Worm (Caenorhabditis elegans): ENCODE results near the gene ace-4.
A peak's percentile ranks its signal among the peaks of the same experiment; 100 is the strongest.

The ace-4 gene

ce11 chrII:14250147-14250965 lies 52.5 kb downstream of the ace-4 start, which contains the start of gene hmg-1.1 (continued):
- no peak for TF ChIP-seq aly-2 (tag; optimal IDR thresholded peaks at IDR 0.05)
- TF ChIP-seq elt-1 (tag; optimal IDR thresholded peaks at IDR 0.05), result peak; percentile 18
- no peak for TF ChIP-seq fos-1 (tag; optimal IDR thresholded peaks at IDR 0.05)
- peak in 1 of 3 experiments; percentile 17 for TF ChIP-seq elt-3 (tag; optimal IDR thresholded peaks at IDR 0.05)
- peak; percentile 22 for TF ChIP-seq nhr-43 (tag; optimal IDR thresholded peaks at IDR 0.05; ENCODE audit: poor library complexity, severe bottlenecking)
- TF ChIP-seq tbx-2 (tag; optimal IDR thresholded peaks at IDR 0.05), result peak; percentile 17
- no peak for TF ChIP-seq ceh-16 (tag; optimal IDR thresholded peaks at IDR 0.05)
- no peak for TF ChIP-seq mml-1 (tag; optimal IDR thresholded peaks at IDR 0.05)
- peak; percentile 58 for TF ChIP-seq snpc-4 (tag; optimal IDR thresholded peaks at IDR 0.05)
- no peak for TF ChIP-seq unc-62 (GFP tag; optimal IDR thresholded peaks at IDR 0.05)
- TF ChIP-seq daf-12 (tag; optimal IDR thresholded peaks at IDR 0.05), result no peak
- no peak for TF ChIP-seq nhr-67 (tag; optimal IDR thresholded peaks at IDR 0.05)
- no peak for TF ChIP-seq fkh-10 (GFP tag; optimal IDR thresholded peaks at IDR 0.05)
- TF ChIP-seq egl-5 (tag; optimal IDR thresholded peaks at IDR 0.05), result peak; percentile 0
- TF ChIP-seq nfya-1 (tag; optimal IDR thresholded peaks at IDR 0.05; ENCODE audit: insufficient read depth), result peak; percentile 85

ce11 chrII:14251400-14251940 lies 53.6 kb downstream of the ace-4 start:
- TF ChIP-seq elt-2 (tag; optimal IDR thresholded peaks at IDR 0.05) (peak; percentile 81), unc-62 (GFP tag; optimal IDR thresholded peaks at IDR 0.05) (peak; percentile 39), pha-4 (tag; optimal IDR thresholded peaks at IDR 0.05) (peak; percentile 66), fkh-2 (tag; optimal IDR thresholded peaks at IDR 0.05) (peak; percentile 5), hmg-11 (tag; optimal IDR thresholded peaks at IDR 0.05) (peak; percentile 89), fkh-10 (GFP tag; optimal IDR thresholded peaks at IDR 0.05) (peak; percentile 51), ceh-28 (tag; optimal IDR thresholded peaks at IDR 0.05) (peak; percentile 66), nhr-11 (tag; optimal IDR thresholded peaks at IDR 0.05) (peak; percentile 43), lin-39 (tag; optimal IDR thresholded peaks at IDR 0.05) (peak; percentile 92), aly-2 (tag; optimal IDR thresholded peaks at IDR 0.05) (no peak), R02D3.7 (tag; optimal IDR thresholded peaks at IDR 0.05) (peak; percentile 72), ama-1 (optimal IDR thresholded peaks at IDR 0.05) (peak; percentile 87), nhr-76 (tag; optimal IDR thresholded peaks at IDR 0.05) (no peak), lsy-12 (tag; optimal IDR thresholded peaks at IDR 0.05) (peak; percentile 91), nhr-25 (tag; optimal IDR thresholded peaks at IDR 0.05) (peak; percentile 96), ztf-11 (tag; optimal IDR thresholded peaks at IDR 0.05) (no peak), sea-2 (GFP tag; optimal IDR thresholded peaks at IDR 0.05) (peak; percentile 30), jun-1 (tag; optimal IDR thresholded peaks at IDR 0.05) (peak; percentile 78), nhr-23 (tag; optimal IDR thresholded peaks at IDR 0.05) (peak; percentile 85), elt-3 (tag; optimal IDR thresholded peaks at IDR 0.05) (peak in 1 of 3 experiments; percentile 58), zag-1 (tag; optimal IDR thresholded peaks at IDR 0.05) (peak; percentile 30), nhr-28 (tag; optimal IDR thresholded peaks at IDR 0.05) (no peak), tbx-2 (tag; optimal IDR thresholded peaks at IDR 0.05) (peak; percentile 88), ztf-4 (tag; optimal IDR thresholded peaks at IDR 0.05) (no peak), snpc-4 (tag; optimal IDR thresholded peaks at IDR 0.05) (peak; percentile 43), ceh-16 (tag; optimal IDR thresholded peaks at IDR 0.05) (no peak), elt-1 (tag; optimal IDR thresholded peaks at IDR 0.05) (no peak), unc-39 (tag; optimal IDR thresholded peaks at IDR 0.05) (no peak), mml-1 (tag; optimal IDR thresholded peaks at IDR 0.05) (no peak), nhr-67 (tag; optimal IDR thresholded peaks at IDR 0.05) (no peak), nhr-12 (tag; optimal IDR thresholded peaks at IDR 0.05) (no peak), mdl-1 (tag; optimal IDR thresholded peaks at IDR 0.05) (peak; percentile 79), lin-15B (tag; optimal IDR thresholded peaks at IDR 0.05) (peak; percentile 66), egl-5 (tag; optimal IDR thresholded peaks at IDR 0.05) (no peak), ceh-82 (tag; optimal IDR thresholded peaks at IDR 0.05) (peak; percentile 42), daf-12 (tag; optimal IDR thresholded peaks at IDR 0.05) (no peak), pqm-1 (tag; optimal IDR thresholded peaks at IDR 0.05) (peak; percentile 66), ZK546.5 (tag; optimal IDR thresholded peaks at IDR 0.05) (no peak), nhr-237 (tag; optimal IDR thresholded peaks at IDR 0.05) (no peak), ceh-9 (tag; optimal IDR thresholded peaks at IDR 0.05) (no peak), egl-27 (tag; optimal IDR thresholded peaks at IDR 0.05) (no peak), nfya-1 (tag; optimal IDR thresholded peaks at IDR 0.05; ENCODE audit: insufficient read depth) (peak; percentile 91), eor-1 (tag; optimal IDR thresholded peaks at IDR 0.05) (peak in 1 of 2 experiments; percentile 51), fos-1 (tag; optimal IDR thresholded peaks at IDR 0.05) (no peak), nhr-77 (tag; optimal IDR thresholded peaks at IDR 0.05) (peak; percentile 84), nhr-43 (tag; optimal IDR thresholded peaks at IDR 0.05; ENCODE audit: poor library complexity, severe bottlenecking) (peak; percentile 89), skn-1 (tag; optimal IDR thresholded peaks at IDR 0.05) (peak; percentile 68)

Data from whole organism, L3 larva.